Worm (Caenorhabditis elegans) whole organism, L1 larva: Measurements from ENCODE around the gene F33C8.2.
A peak's percentile ranks its signal among the peaks of the same experiment; 100 is the strongest.

Source experiments
- C04F5.9 ChIP-seq: sonication (generic microtip); optimal IDR thresholded peaks from 2 replicates; lab custom pipeline; 2016; ENCODE audit warnings: missing genetic modification characterization, missing compliant biosample characterization
- C34B4.2 ChIP-seq: sonication (generic microtip); optimal IDR thresholded peaks from 2 replicates; lab custom pipeline; 2017; ENCODE audit warnings: mild to moderate bottlenecking, missing genetic modification characterization, missing compliant biosample characterization
- F16B12.6 ChIP-seq: fragments of 150-350 bp; optimal IDR thresholded peaks from 2 replicates; lab custom pipeline; 2014; ENCODE audit warnings: missing biosample characterization, missing genetic modification characterization
- aha-1 ChIP-seq: fragments of 150-350 bp; optimal IDR thresholded peaks from 2 replicates; lab custom pipeline; 2014; ENCODE audit warnings: missing biosample characterization, missing genetic modification characterization
- blmp-1 ChIP-seq: fragments of 150-350 bp; optimal IDR thresholded peaks from 2 replicates; lab custom pipeline; 2014; ENCODE audit warnings: missing biosample characterization, missing genetic modification characterization
- ceh-8 ChIP-seq: fragments of 200-800 bp; sonication (Bioruptor generic); optimal IDR thresholded peaks from 2 replicates; lab custom pipeline; 2018; ENCODE audit warnings: mild to moderate bottlenecking, missing genetic modification characterization, moderate library complexity, missing compliant biosample characterization
- ceh-82 ChIP-seq, 3 experiments: fragments of 150-350 bp in 1 of 3; sonication (generic microtip) in 2 of 3; optimal IDR thresholded peaks; 2 replicates each; lab custom pipeline; 2014 to 2017; ENCODE audit warnings: missing biosample characterization in 3 of 3, missing genetic modification characterization in 3 of 3
- ceh-88 ChIP-seq: fragments of 200-800 bp; sonication (Bioruptor generic); IDR thresholded peaks from 2 replicates; pipeline ENCODE4 v1.3.6; 2022; ENCODE audit warnings: missing genetic modification characterization, missing compliant biosample characterization
- ces-1 ChIP-seq: fragments of 150-350 bp; optimal IDR thresholded peaks from 2 replicates; lab custom pipeline; 2014; ENCODE audit warnings: missing biosample characterization, missing genetic modification reagents, missing genetic modification characterization
- dsc-1 ChIP-seq: sonication (generic microtip); optimal IDR thresholded peaks from 2 replicates; lab custom pipeline; 2016; ENCODE audit warnings: mild to moderate bottlenecking, missing genetic modification characterization, missing compliant biosample characterization
- efl-1 ChIP-seq, 4 experiments: fragments of 150-350 bp; optimal IDR thresholded peaks in 3 of 4; peaks in 1 of 4; 1 replicate in 1 of 4; 2 replicates in 3 of 4; lab custom pipeline; 2014; ENCODE audit warnings: missing biosample characterization in 2 of 4, missing genetic modification characterization in 2 of 4, missing genetic modification reagents in 2 of 4
- efl-3 ChIP-seq: fragments of 200-800 bp; sonication (Bioruptor generic); optimal IDR thresholded peaks from 2 replicates; lab custom pipeline; 2018; ENCODE audit warnings: mild to moderate bottlenecking, missing genetic modification characterization, missing compliant biosample characterization
- egl-13 ChIP-seq: sonication (generic microtip); optimal IDR thresholded peaks from 2 replicates; lab custom pipeline; 2016; ENCODE audit warnings: missing genotype, missing genetic modification reagents, missing genetic modification characterization, missing compliant biosample characterization
- elt-2 ChIP-seq: sonication (generic microtip); optimal IDR thresholded peaks from 2 replicates; lab custom pipeline; 2016; ENCODE audit warnings: missing genetic modification characterization, mild to moderate bottlenecking, inconsistent platforms, missing compliant biosample characterization, missing genetic modification reagents
- elt-3 ChIP-seq, 6 experiments: fragments of 150-350 bp in 1 of 6; sonication (generic microtip); optimal IDR thresholded peaks; 2 replicates each; lab custom pipeline; 2017 to 2018; ENCODE audit warnings: missing biosample characterization in 6 of 6, missing genetic modification characterization in 6 of 6, inconsistent platforms in 1 of 6
- fkh-10 ChIP-seq: sonication (generic microtip); optimal IDR thresholded peaks from 2 replicates; lab custom pipeline; 2017; ENCODE audit warnings: missing biosample characterization, missing genetic modification reagents, missing genetic modification characterization
- fkh-8 ChIP-seq: sonication (generic microtip); optimal IDR thresholded peaks from 2 replicates; lab custom pipeline; 2016; ENCODE audit warnings: mild to moderate bottlenecking, missing genetic modification characterization, missing compliant biosample characterization
- fos-1 ChIP-seq: fragments of 150-350 bp; optimal IDR thresholded peaks from 2 replicates; lab custom pipeline; 2014; ENCODE audit warnings: missing biosample characterization, missing genetic modification characterization
- grh-1 ChIP-seq: fragments of 200-800 bp; sonication (Bioruptor generic); IDR thresholded peaks from 2 replicates; pipeline ENCODE4 v1.3.6; 2022; ENCODE audit warnings: missing genetic modification reagents, missing genetic modification characterization, missing compliant biosample characterization
- hpl-2 ChIP-seq: fragments of 150-350 bp; optimal IDR thresholded peaks from 2 replicates; lab custom pipeline; 2014; ENCODE audit warnings: missing biosample characterization, missing genetic modification reagents, missing genetic modification characterization
- irx-1 ChIP-seq: sonication (generic microtip); optimal IDR thresholded peaks from 2 replicates; lab custom pipeline; 2016; ENCODE audit warnings: missing genetic modification characterization, missing compliant biosample characterization
- isw-1 ChIP-seq: fragments of 200-800 bp; sonication (Bioruptor generic); IDR thresholded peaks from 2 replicates; pipeline ENCODE4 v1.3.6; 2022; ENCODE audit warnings: missing genetic modification characterization, missing compliant biosample characterization
- lin-13 ChIP-seq: fragments of 150-350 bp; optimal IDR thresholded peaks from 2 replicates; lab custom pipeline; 2014; ENCODE audit warnings: missing biosample characterization, missing genetic modification reagents, missing genetic modification characterization
- lin-14 ChIP-seq: fragments of 200-800 bp; sonication (Bioruptor generic); optimal IDR thresholded peaks from 2 replicates; lab custom pipeline; 2018; ENCODE audit warnings: mild to moderate bottlenecking, missing genetic modification characterization, moderate library complexity, missing compliant biosample characterization
- lin-15B ChIP-seq: fragments of 150-350 bp; sonication (generic microtip); optimal IDR thresholded peaks from 3 replicates; lab custom pipeline; 2014; ENCODE audit warnings: missing biosample characterization, missing genetic modification characterization
- lin-35 ChIP-seq, 2 experiments: fragments of 150-350 bp; optimal IDR thresholded peaks; 2 replicates each; lab custom pipeline; 2014; ENCODE audit warnings: missing biosample characterization in 2 of 2, missing genetic modification characterization in 2 of 2, missing genetic modification reagents in 2 of 2
- lsy-2 ChIP-seq, 2 experiments: fragments of 150-350 bp; optimal IDR thresholded peaks; 2 replicates each; lab custom pipeline; 2014; ENCODE audit warnings: missing biosample characterization in 2 of 2, missing genetic modification characterization in 2 of 2
- mep-1 ChIP-seq: fragments of 150-350 bp; optimal IDR thresholded peaks from 2 replicates; lab custom pipeline; 2014; ENCODE audit warnings: missing biosample characterization, missing genetic modification characterization
- nhr-11 ChIP-seq: fragments of 150-350 bp; optimal IDR thresholded peaks from 2 replicates; lab custom pipeline; 2014; ENCODE audit warnings: missing biosample characterization, missing genetic modification characterization
- nhr-12 ChIP-seq: sonication (generic microtip); optimal IDR thresholded peaks from 2 replicates; lab custom pipeline; 2017; ENCODE audit warnings: missing biosample characterization, missing genetic modification characterization
- nhr-237 ChIP-seq: fragments of 150-350 bp; optimal IDR thresholded peaks from 2 replicates; lab custom pipeline; 2014; ENCODE audit warnings: missing biosample characterization, missing genetic modification characterization
- nhr-28 ChIP-seq: fragments of 150-350 bp; optimal IDR thresholded peaks from 2 replicates; lab custom pipeline; 2014; ENCODE audit warnings: missing biosample characterization, missing genetic modification characterization
- nhr-47 ChIP-seq: sonication (generic microtip); optimal IDR thresholded peaks from 2 replicates; lab custom pipeline; 2016; ENCODE audit warnings: mild to moderate bottlenecking, missing genetic modification characterization, moderate library complexity, missing compliant biosample characterization
- nhr-71 ChIP-seq: sonication (generic microtip); optimal IDR thresholded peaks from 2 replicates; lab custom pipeline; 2016; ENCODE audit warnings: mild to moderate bottlenecking, missing genetic modification characterization, moderate library complexity, missing compliant biosample characterization
- nhr-76 ChIP-seq: sonication (generic microtip); optimal IDR thresholded peaks from 2 replicates; lab custom pipeline; 2017; ENCODE audit warnings: missing biosample characterization, missing genetic modification characterization
- nhr-84 ChIP-seq: sonication (generic microtip); optimal IDR thresholded peaks from 2 replicates; lab custom pipeline; 2017; ENCODE audit warnings: missing biosample characterization, missing genetic modification characterization
- nhr-85 ChIP-seq: sonication (generic microtip); peaks from one replicate; lab custom pipeline; 2016; ENCODE audit warnings: missing genetic modification characterization, inconsistent platforms, missing compliant biosample characterization
- nhr-90 ChIP-seq: sonication (generic microtip); optimal IDR thresholded peaks from 2 replicates; lab custom pipeline; 2016; ENCODE audit warnings: mild to moderate bottlenecking, missing genetic modification characterization, missing compliant biosample characterization; ENCODE audit not compliant: poor library complexity
- pag-3 ChIP-seq: sonication (generic microtip); optimal IDR thresholded peaks from 2 replicates; lab custom pipeline; 2017; ENCODE audit warnings: missing genetic modification characterization, mild to moderate bottlenecking, missing compliant biosample characterization, antibody characterized with exemption, borderline replicate concordance; ENCODE audit not compliant: insufficient read depth
- pax-3 ChIP-seq: fragments of 200-800 bp; sonication (Bioruptor generic); optimal IDR thresholded peaks from 2 replicates; lab custom pipeline; 2018; ENCODE audit warnings: mild to moderate bottlenecking, missing genetic modification characterization, moderate library complexity, missing compliant biosample characterization
- sup-37 ChIP-seq: fragments of 200-800 bp; sonication (Bioruptor generic); optimal IDR thresholded peaks from 2 replicates; lab custom pipeline; 2018; ENCODE audit warnings: mild to moderate bottlenecking, missing genetic modification characterization, missing compliant biosample characterization
- swsn-7 ChIP-seq: sonication (generic microtip); optimal IDR thresholded peaks from 2 replicates; lab custom pipeline; 2016; ENCODE audit warnings: missing genetic modification characterization, missing compliant biosample characterization
- unc-130 ChIP-seq: fragments of 150-350 bp; optimal IDR thresholded peaks from 2 replicates; lab custom pipeline; 2017; ENCODE audit warnings: missing biosample characterization, missing genetic modification characterization, inconsistent platforms
- unc-30 ChIP-seq: sonication (generic microtip); optimal IDR thresholded peaks from 2 replicates; lab custom pipeline; 2017; ENCODE audit warnings: missing biosample characterization, missing genetic modification characterization
- unc-62 ChIP-seq: fragments of 150-350 bp; optimal IDR thresholded peaks from 2 replicates; lab custom pipeline; 2014; ENCODE audit warnings: missing biosample characterization, missing genetic modification reagents, missing genetic modification characterization
- unc-86 ChIP-seq: sonication (generic microtip); optimal IDR thresholded peaks from 2 replicates; lab custom pipeline; 2016; ENCODE audit warnings: missing genetic modification characterization, missing compliant biosample characterization
- zip-4 ChIP-seq: fragments of 200-800 bp; sonication (Bioruptor generic); optimal IDR thresholded peaks from 2 replicates; lab custom pipeline; 2018; ENCODE audit warnings: mild to moderate bottlenecking, missing genetic modification characterization, moderate library complexity, missing compliant biosample characterization
- ztf-4 ChIP-seq: fragments of 150-350 bp; optimal IDR thresholded peaks from 2 replicates; lab custom pipeline; 2014; ENCODE audit warnings: missing biosample characterization, missing genetic modification characterization

The F33C8.2 gene

ce11 chrX:14706698-14707285 is 14.4 kb upstream of the F33C8.2 start, which contains the start of gene tmem-184:
Gene tmem-184 (minus strand): TSS chrX:14706861.
- TF ChIP-seq efl-1 (optimal IDR thresholded peaks at IDR 0.05; lab: Kevin White, UChicago) (no peak), efl-1 (GFP tag; optimal IDR thresholded peaks at IDR 0.05 in 1 of 2; lab: Kevin White, UChicago) (peak in 1 of 2 experiments; percentile 86), dsc-1 (tag; lab: Kevin White, UChicago) (peak; percentile 62), nhr-85 (peak; percentile 64), nhr-71 (tag; lab: Kevin White, UChicago) (peak; percentile 9), ces-1 (no peak), F16B12.6 (tag; lab: Kevin White, UChicago) (no peak), elt-3 (tag; optimal IDR thresholded peaks at IDR 0.05; lab: Kevin White, UChicago) (peak in 2 of 6 experiments; percentile 7 to 26), lin-14 (peak; percentile 57), elt-2 (peak; percentile 9), lin-35 (GFP tag; optimal IDR thresholded peaks at IDR 0.05; lab: Kevin White, UChicago) (peak in 1 of 2 experiments; percentile 39)

- TF ChIP-seq blmp-1 (tag; lab: Kevin White, UChicago): peak; percentile 54
- no peak for TF ChIP-seq hpl-2 (GFP tag; lab: Kevin White, UChicago)
- TF ChIP-seq lsy-2 (tag; optimal IDR thresholded peaks at IDR 0.05; lab: Kevin White, UChicago): peak; percentile 84 to 89
- TF ChIP-seq nhr-71 (tag; lab: Kevin White, UChicago): peak; percentile 97
- TF ChIP-seq nhr-85: peak; percentile 95
- peak; percentile 78 to 81 for TF ChIP-seq lin-35 (GFP tag; optimal IDR thresholded peaks at IDR 0.05; lab: Kevin White, UChicago)
- TF ChIP-seq pax-3: peak; percentile 87
- TF ChIP-seq ceh-88 (GFP tag; lab: Robert Waterston, UW): peak; percentile 40; the same call in 1 of the 2 replicates
- TF ChIP-seq fos-1 (tag; lab: Kevin White, UChicago): peak; percentile 89
- TF ChIP-seq isw-1: peak; percentile 88
- TF ChIP-seq sup-37 (GFP tag; lab: Kevin White, UChicago): peak; percentile 61
- peak; percentile 95 for TF ChIP-seq egl-13 (tag; lab: Kevin White, UChicago)
- peak; percentile 84 for TF ChIP-seq lin-13
- TF ChIP-seq C34B4.2 (tag; lab: Kevin White, UChicago): no peak
- no peak for TF ChIP-seq nhr-84
- TF ChIP-seq lin-14: peak; percentile 100
- peak; percentile 58 for TF ChIP-seq ztf-4 (tag; lab: Kevin White, UChicago)
- peak; percentile 74 for TF ChIP-seq lin-15B
- peak; percentile 99 for TF ChIP-seq fkh-8 (tag; lab: Kevin White, UChicago)
- peak; percentile 91 to 96 (median 93) for TF ChIP-seq ceh-82 (tag; optimal IDR thresholded peaks at IDR 0.05; lab: Kevin White, UChicago)
- TF ChIP-seq C04F5.9 (tag; lab: Kevin White, UChicago): peak; percentile 35
- TF ChIP-seq nhr-11 (tag; lab: Kevin White, UChicago): peak; percentile 8
- TF ChIP-seq dsc-1 (tag; lab: Kevin White, UChicago): peak; percentile 87
- no peak for TF ChIP-seq unc-30 (tag; lab: Kevin White, UChicago)
- TF ChIP-seq nhr-12 (tag; lab: Kevin White, UChicago): no peak
- no peak for TF ChIP-seq elt-2
- peak; percentile 54 for TF ChIP-seq zip-4 (GFP tag; lab: Kevin White, UChicago)
- peak; percentile 54 for TF ChIP-seq F16B12.6 (tag; lab: Kevin White, UChicago)
- peak; percentile 96 for TF ChIP-seq unc-86 (tag; lab: Kevin White, UChicago)
- peak; percentile 81 for TF ChIP-seq nhr-237
- peak; percentile 94 for TF ChIP-seq swsn-7 (tag; lab: Kevin White, UChicago)
- TF ChIP-seq irx-1 (tag; lab: Kevin White, UChicago): peak; percentile 84
- TF ChIP-seq nhr-47 (tag; lab: Kevin White, UChicago): peak; percentile 96
- peak; percentile 87 for TF ChIP-seq aha-1
- no peak for TF ChIP-seq nhr-76 (tag; lab: Kevin White, UChicago)
- TF ChIP-seq unc-130 (tag; lab: Kevin White, UChicago): peak; percentile 64
- peak; percentile 97 for TF ChIP-seq fkh-10 (GFP tag; lab: Kevin White, UChicago)
- peak; percentile 61 for TF ChIP-seq pag-3 (tag; lab: Kevin White, UChicago)
- TF ChIP-seq mep-1 (tag; lab: Kevin White, UChicago): peak; percentile 88
- no peak for TF ChIP-seq unc-62
- TF ChIP-seq efl-3 (GFP tag; lab: Kevin White, UChicago): no peak
- TF ChIP-seq nhr-90 (tag; lab: Kevin White, UChicago): peak; percentile 83
- TF ChIP-seq ceh-8 (GFP tag; lab: Kevin White, UChicago): peak; percentile 89
- no peak for TF ChIP-seq nhr-28
- peak; percentile 86 for TF ChIP-seq grh-1 (GFP tag; lab: Robert Waterston, UW)
Measured at ce11 chrX:14708176-14708642, 13.0 kb upstream of the F33C8.2 start.
